Worm (Caenorhabditis elegans): Measurements from ENCODE around the gene lmd-3.

lmd-3 gene

ce11 chrV:8444357-8444856 lies at the start of gene lmd-3:
Gene lmd-3, minus strand, starts transcription at chrV:8444806.
- TF ChIP-seq ama-1 (optimal IDR thresholded peaks at IDR 0.05) (no peak), pat-9 (tag; optimal IDR thresholded peaks at IDR 0.05) (no peak), unc-42 (tag; optimal IDR thresholded peaks at IDR 0.05) (no peak), pqm-1 (tag; optimal IDR thresholded peaks at IDR 0.05) (no peak), nhr-232 (tag; optimal IDR thresholded peaks at IDR 0.05) (no peak)

- no peak for TF ChIP-seq ceh-31 (tag; optimal IDR thresholded peaks at IDR 0.05)
- no peak for TF ChIP-seq ref-2 (tag; optimal IDR thresholded peaks at IDR 0.05)
- TF ChIP-seq fkh-10 (GFP tag; optimal IDR thresholded peaks at IDR 0.05) = no peak
- no peak for TF ChIP-seq lim-6 (tag; optimal IDR thresholded peaks at IDR 0.05)
- no peak for TF ChIP-seq lin-11 (tag; optimal IDR thresholded peaks at IDR 0.05)
Observed at ce11 chrV:8481274-8481673, 36.7 kb upstream of the lmd-3 start.

ce11 chrV:8470906-8471305 lies 26.3 kb upstream of the lmd-3 start, which contains the start of gene gplb-1:
Gene gplb-1, minus strand, starts transcription at chrV:8471242.
- no peak for TF ChIP-seq sox-4 (tag; optimal IDR thresholded peaks at IDR 0.05)
- no peak for TF ChIP-seq ceh-18 (tag; optimal IDR thresholded peaks at IDR 0.05)
- no peak for TF ChIP-seq tbx-7 (tag; optimal IDR thresholded peaks at IDR 0.05)
- TF ChIP-seq ceh-24 (tag; optimal IDR thresholded peaks at IDR 0.05) = no peak
- no peak for TF ChIP-seq unc-55 (GFP tag; optimal IDR thresholded peaks at IDR 0.05)

ce11 chrV:8468740-8469139 lies 24.1 kb upstream of the lmd-3 start, which contains the start of gene phf-30:
Gene phf-30, plus strand, starts transcription at chrV:8469040.
- TF ChIP-seq fax-1 (tag; optimal IDR thresholded peaks at IDR 0.05) = no peak
- TF ChIP-seq ceh-19 (GFP tag; optimal IDR thresholded peaks at IDR 0.05) = no peak

ce11 chrV:8467031-8467430 lies 22.4 kb upstream of the lmd-3 start, which contains the start of gene mrpl-4:
Gene mrpl-4, plus strand, starts transcription at chrV:8467265.
- TF ChIP-seq gmeb-2 (tag; optimal IDR thresholded peaks at IDR 0.05) (no peak), madf-2 (tag; optimal IDR thresholded peaks at IDR 0.05) (no peak), hlh-13 (GFP tag; optimal IDR thresholded peaks at IDR 0.05) (no peak), nfya-1 (tag; optimal IDR thresholded peaks at IDR 0.05) (no peak), fkh-10 (GFP tag; optimal IDR thresholded peaks at IDR 0.05) (no peak), ceh-6 (GFP tag; optimal IDR thresholded peaks at IDR 0.05) (no peak), sdc-2 (tag; optimal IDR thresholded peaks at IDR 0.05) (no peak), ceh-2 (tag; optimal IDR thresholded peaks at IDR 0.05) (no peak), ceh-34 (tag; optimal IDR thresholded peaks at IDR 0.05) (no peak), fkh-6 (tag; optimal IDR thresholded peaks at IDR 0.05) (no peak), rnt-1 (tag; optimal IDR thresholded peaks at IDR 0.05) (no peak), elt-4 (tag; optimal IDR thresholded peaks at IDR 0.05) (no peak), pat-9 (tag; optimal IDR thresholded peaks at IDR 0.05) (no peak), ceh-31 (tag; optimal IDR thresholded peaks at IDR 0.05) (no peak), ceh-48 (tag; optimal IDR thresholded peaks at IDR 0.05) (no peak), nhr-11 (tag; optimal IDR thresholded peaks at IDR 0.05) (no peak), hlh-15 (tag; optimal IDR thresholded peaks at IDR 0.05) (no peak)

ce11 chrV:8465386-8465785 lies 20.8 kb upstream of the lmd-3 start, which contains the start of gene mrps-2:
Gene mrps-2, plus strand, starts transcription at chrV:8465686.
- TF ChIP-seq fkh-10 (GFP tag; optimal IDR thresholded peaks at IDR 0.05) (no peak), ceh-34 (tag; optimal IDR thresholded peaks at IDR 0.05) (no peak), dve-1 (tag; optimal IDR thresholded peaks at IDR 0.05) (no peak), che-1 (tag; optimal IDR thresholded peaks at IDR 0.05) (no peak), ets-4 (tag; optimal IDR thresholded peaks at IDR 0.05) (no peak), lim-6 (tag; optimal IDR thresholded peaks at IDR 0.05) (no peak), pag-3 (tag; optimal IDR thresholded peaks at IDR 0.05; ENCODE audit: borderline replicate concordance) (no peak), fax-1 (tag; optimal IDR thresholded peaks at IDR 0.05) (no peak), sdc-2 (tag; optimal IDR thresholded peaks at IDR 0.05) (no peak), zip-5 (tag; optimal IDR thresholded peaks at IDR 0.05) (no peak), pax-1 (tag; optimal IDR thresholded peaks at IDR 0.05) (no peak), F13H6.1 (tag; optimal IDR thresholded peaks at IDR 0.05) (no peak), eyg-1 (tag; optimal IDR thresholded peaks at IDR 0.05) (no peak)

Data from whole organism, late embryonic.